Worm (Caenorhabditis elegans): ENCODE data around the gene F59B1.8.

The F59B1.8 gene

DNA sequence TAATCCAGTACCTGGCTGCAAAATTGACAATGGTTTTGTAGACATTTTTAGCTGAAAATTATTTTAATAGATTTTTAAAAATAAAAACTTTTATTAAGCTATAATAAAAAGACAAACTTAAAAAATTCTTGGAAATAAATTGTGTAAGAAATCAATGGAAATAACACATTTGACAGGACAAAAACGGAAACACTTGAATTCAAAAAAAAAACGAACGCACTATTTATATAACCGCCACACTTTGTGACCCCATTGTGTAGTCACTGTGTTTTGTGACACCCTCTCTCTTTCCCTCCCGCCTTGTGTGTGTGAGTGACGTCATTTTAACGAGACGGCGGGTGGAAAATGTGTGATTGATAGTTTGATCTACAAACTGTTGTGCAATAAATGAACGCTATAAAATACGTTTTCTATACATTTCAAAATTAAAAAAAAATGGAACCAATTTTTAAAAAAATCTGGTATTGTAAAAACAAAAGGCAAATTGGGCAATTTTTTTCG lies at the start of gene F59B1.8:
F59B1.8 (minus strand) TSS at position 51 of the 501 bp plus-strand sequence.
- TF ChIP-seq nhr-90 (tag; optimal IDR thresholded peaks at IDR 0.05; ENCODE audit: poor library complexity): peak; percentile 53
- TF ChIP-seq C34B4.2 (tag; optimal IDR thresholded peaks at IDR 0.05): no peak
- TF ChIP-seq snpc-4 (tag; optimal IDR thresholded peaks at IDR 0.05): no peak
- TF ChIP-seq aha-1 (tag; optimal IDR thresholded peaks at IDR 0.05): no peak
- no peak for TF ChIP-seq zag-1 (tag; optimal IDR thresholded peaks at IDR 0.05)
- peak in 1 of 2 experiments; percentile 15 for TF ChIP-seq lsy-2 (tag; optimal IDR thresholded peaks at IDR 0.05)
- no peak for TF ChIP-seq ama-1 (optimal IDR thresholded peaks at IDR 0.05)
- no peak for TF ChIP-seq Y116A8C.19 (tag; optimal IDR thresholded peaks at IDR 0.05; ENCODE audit: borderline replicate concordance)
- TF ChIP-seq grh-1 (GFP tag; IDR thresholded peaks at IDR 0.05): no peak
- no peak for TF ChIP-seq ztf-11 (tag; optimal IDR thresholded peaks at IDR 0.05)
- TF ChIP-seq sptf-1 (tag; optimal IDR thresholded peaks at IDR 0.05): no peak
- no peak for TF ChIP-seq fkh-10 (GFP tag; optimal IDR thresholded peaks at IDR 0.05)
- no peak for TF ChIP-seq zip-4 (GFP tag; optimal IDR thresholded peaks at IDR 0.05)
- peak; percentile 15 for TF ChIP-seq skn-1 (tag; optimal IDR thresholded peaks at IDR 0.05)
- TF ChIP-seq jun-1 (tag; optimal IDR thresholded peaks at IDR 0.05): peak; percentile 18
- TF ChIP-seq ceh-8 (GFP tag; optimal IDR thresholded peaks at IDR 0.05): no peak
- TF ChIP-seq snu-23 (GFP tag; optimal IDR thresholded peaks at IDR 0.05): peak; percentile 55
- no peak for TF ChIP-seq nhr-12 (tag; optimal IDR thresholded peaks at IDR 0.05)
- no peak for TF ChIP-seq fos-1 (tag; optimal IDR thresholded peaks at IDR 0.05)
- TF ChIP-seq rnt-1 (tag; optimal IDR thresholded peaks at IDR 0.05): no peak
- TF ChIP-seq hpl-2 (GFP tag; optimal IDR thresholded peaks at IDR 0.05): no peak
- TF ChIP-seq xbp-1 (tag; optimal IDR thresholded peaks at IDR 0.05): peak; percentile 12
- no peak for TF ChIP-seq ceh-88 (GFP tag; IDR thresholded peaks at IDR 0.05)
- no peak for TF ChIP-seq lir-3 (tag; optimal IDR thresholded peaks at IDR 0.05; ENCODE audit: poor library complexity)
- TF ChIP-seq unc-30 (tag; optimal IDR thresholded peaks at IDR 0.05): no peak
- peak in 2 of 3 experiments; percentile 17 to 22 for TF ChIP-seq dpl-1 (GFP tag; optimal IDR thresholded peaks at IDR 0.05)
- TF ChIP-seq egl-13 (tag; optimal IDR thresholded peaks at IDR 0.05): no peak
- TF ChIP-seq sox-4 (tag; optimal IDR thresholded peaks at IDR 0.05): no peak
- no peak for TF ChIP-seq alr-1 (tag; optimal IDR thresholded peaks at IDR 0.05; ENCODE audit: borderline replicate concordance)
- no peak for TF ChIP-seq nhr-47 (tag; optimal IDR thresholded peaks at IDR 0.05)
- no peak for TF ChIP-seq unc-86 (tag; optimal IDR thresholded peaks at IDR 0.05)
- no peak for TF ChIP-seq aly-2 (tag; optimal IDR thresholded peaks at IDR 0.05)
- TF ChIP-seq pqm-1 (tag; optimal IDR thresholded peaks at IDR 0.05): no peak
- TF ChIP-seq mdl-1 (tag; optimal IDR thresholded peaks at IDR 0.05): peak in 1 of 2 experiments; percentile 29
- TF ChIP-seq nhr-77 (tag; optimal IDR thresholded peaks at IDR 0.05): peak; percentile 20
- no peak for TF ChIP-seq hlh-17 (GFP tag; optimal IDR thresholded peaks at IDR 0.05; ENCODE audit: borderline replicate concordance)
- TF ChIP-seq lin-39 (tag; optimal IDR thresholded peaks at IDR 0.05): no peak
- no peak for TF ChIP-seq nhr-76 (tag; optimal IDR thresholded peaks at IDR 0.05)
- TF ChIP-seq C16A3.4 (tag; optimal IDR thresholded peaks at IDR 0.05): no peak
- no peak for TF ChIP-seq ces-1 (GFP tag; optimal IDR thresholded peaks at IDR 0.05)
- TF ChIP-seq unc-62 (GFP tag; optimal IDR thresholded peaks at IDR 0.05): no peak
- TF ChIP-seq fkh-4 (tag; optimal IDR thresholded peaks at IDR 0.05; ENCODE audit: borderline replicate concordance): no peak
- TF ChIP-seq ceh-90 (tag; optimal IDR thresholded peaks at IDR 0.05): no peak
- TF ChIP-seq efl-1 (optimal IDR thresholded peaks at IDR 0.05): peak in 1 of 2 experiments; percentile 14
- TF ChIP-seq efl-1 (GFP tag; optimal IDR thresholded peaks at IDR 0.05 in 1 of 2): peak; percentile 0 to 74
- peak in 2 of 3 experiments; percentile 7 to 36 for TF ChIP-seq ceh-82 (tag; optimal IDR thresholded peaks at IDR 0.05)
- TF ChIP-seq nhr-71 (tag; optimal IDR thresholded peaks at IDR 0.05): peak; percentile 69
- peak; percentile 72 for TF ChIP-seq elt-2 (tag; optimal IDR thresholded peaks at IDR 0.05)
- no peak for TF ChIP-seq isw-1 (GFP tag; IDR thresholded peaks at IDR 0.05)
- peak; percentile 53 for TF ChIP-seq nhr-19 (GFP tag; conservative IDR thresholded peaks at IDR 0.05)
- TF ChIP-seq nhr-84 (tag; optimal IDR thresholded peaks at IDR 0.05): no peak
- no peak for TF ChIP-seq mep-1 (tag; optimal IDR thresholded peaks at IDR 0.05)
- TF ChIP-seq nhr-85 (tag): peak; percentile 82
- no peak for TF ChIP-seq irx-1 (tag; optimal IDR thresholded peaks at IDR 0.05)

Measured in whole organism, L1 larva.